Fruit fly (Drosophila melanogaster): ENCODE data around the gene CG9970.

Gene CG9970

DNA sequence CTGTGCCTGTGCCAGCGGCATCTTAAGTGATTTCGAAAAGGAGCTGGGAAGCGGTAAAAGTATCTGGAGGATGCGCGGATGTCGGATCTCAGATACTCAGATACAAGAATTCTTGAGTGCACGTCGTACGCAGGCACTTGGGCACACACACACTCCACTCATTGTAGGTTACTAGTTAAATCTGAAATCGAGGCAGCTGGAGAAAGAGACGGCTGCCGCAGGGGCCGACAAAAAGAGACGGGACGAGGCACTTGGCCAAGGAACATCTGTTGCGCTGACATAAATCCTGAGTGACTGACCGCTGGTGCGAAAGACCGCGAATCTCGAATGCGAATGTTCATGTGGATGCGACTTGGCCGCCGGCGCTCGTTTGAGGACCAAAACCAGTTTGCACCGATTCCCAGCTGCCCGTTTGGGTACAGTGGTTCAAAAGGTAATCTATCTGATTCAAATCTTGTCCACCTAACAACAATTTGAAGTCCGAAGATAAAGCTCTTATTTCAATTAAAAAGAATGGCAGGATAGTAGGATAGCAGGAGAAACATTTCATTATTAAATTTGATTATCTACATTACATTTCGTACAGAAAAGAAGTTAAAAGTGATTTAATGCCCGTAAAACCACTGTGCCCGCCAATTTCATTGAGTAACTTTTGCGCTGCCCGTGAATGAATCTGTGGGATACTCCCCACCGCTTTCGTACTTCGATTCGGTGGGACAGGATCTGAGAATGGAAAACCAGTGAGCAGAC is 47.6 kb downstream of the CG9970 start (continued):
- peak; percentile 68; the same call in 2 of the 3 replicates for TF ChIP-seq CG8119 (GFP tag; IDR thresholded peaks at IDR 0.05)
- TF ChIP-seq CG10669 (GFP tag; optimal IDR thresholded peaks at IDR 0.05), result peak; percentile 73
- peak; percentile 96 for TF ChIP-seq svp (GFP tag)
- peak; percentile 57 for TF ChIP-seq CG11902 (GFP tag; optimal IDR thresholded peaks at IDR 0.05)
- peak; percentile 80 for TF ChIP-seq CG34406 (GFP tag; optimal IDR thresholded peaks at IDR 0.05)
- TF ChIP-seq CG10631 (GFP tag; optimal IDR thresholded peaks at IDR 0.05), result peak; percentile 79
- peak; percentile 54 for TF ChIP-seq CG8319 (GFP tag; optimal IDR thresholded peaks at IDR 0.05)
- peak; percentile 89 for TF ChIP-seq Met (GFP tag; optimal IDR thresholded peaks at IDR 0.05)
- TF ChIP-seq CG11762 (GFP tag; optimal IDR thresholded peaks at IDR 0.05; ENCODE audit: insufficient read depth), result peak; percentile 61
- TF ChIP-seq fd59A (GFP tag; optimal IDR thresholded peaks at IDR 0.05), result peak; percentile 64
- TF ChIP-seq Sox15 (GFP tag; optimal IDR thresholded peaks at IDR 0.05), result peak; percentile 37
- TF ChIP-seq achi (GFP tag; optimal IDR thresholded peaks at IDR 0.05), result peak; percentile 83
- TF ChIP-seq fkh (GFP tag; optimal IDR thresholded peaks at IDR 0.05), result no peak
- peak; percentile 52 for TF ChIP-seq CG9139 (GFP tag; optimal IDR thresholded peaks at IDR 0.05)
- TF ChIP-seq Hr38 (GFP tag; optimal IDR thresholded peaks at IDR 0.05), result no peak
- TF ChIP-seq CG32006 (GFP tag; optimal IDR thresholded peaks at IDR 0.05), result peak; percentile 62
- TF ChIP-seq CG8632 (GFP tag; optimal IDR thresholded peaks at IDR 0.05), result peak; percentile 79
- peak; percentile 74 for TF ChIP-seq acj6 (GFP tag; optimal IDR thresholded peaks at IDR 0.05)
- peak; percentile 83 for TF ChIP-seq vri (GFP tag; optimal IDR thresholded peaks at IDR 0.05)
- TF ChIP-seq Lpt (GFP tag; optimal IDR thresholded peaks at IDR 0.05), result peak; percentile 54
- TF ChIP-seq Eip78C (GFP tag), result peak; percentile 98
- TF ChIP-seq CG3919 (GFP tag; optimal IDR thresholded peaks at IDR 0.05), result peak; percentile 81
- no peak for TF ChIP-seq CG11294 (GFP tag; IDR thresholded peaks at IDR 0.05)
- peak; percentile 81 for TF ChIP-seq Ets96B (tag; optimal IDR thresholded peaks at IDR 0.05)
- peak; percentile 44 for TF ChIP-seq Blimp-1 (GFP tag; optimal IDR thresholded peaks at IDR 0.05)
- TF ChIP-seq pdm3 (GFP tag; optimal IDR thresholded peaks at IDR 0.05), result peak; percentile 77
- TF ChIP-seq CG16779 (tag; optimal IDR thresholded peaks at IDR 0.05), result peak; percentile 70
- TF ChIP-seq CG1621 (tag; optimal IDR thresholded peaks at IDR 0.05), result peak; percentile 77
- TF ChIP-seq Sox14 (GFP tag; optimal IDR thresholded peaks at IDR 0.05), result peak; percentile 85
- TF ChIP-seq Smox (GFP tag; optimal IDR thresholded peaks at IDR 0.05), result peak; percentile 87
- TF ChIP-seq CG6854 (GFP tag; optimal IDR thresholded peaks at IDR 0.05), result peak; percentile 33
- peak; percentile 92 for TF ChIP-seq esn (GFP tag; optimal IDR thresholded peaks at IDR 0.05)

DNA sequence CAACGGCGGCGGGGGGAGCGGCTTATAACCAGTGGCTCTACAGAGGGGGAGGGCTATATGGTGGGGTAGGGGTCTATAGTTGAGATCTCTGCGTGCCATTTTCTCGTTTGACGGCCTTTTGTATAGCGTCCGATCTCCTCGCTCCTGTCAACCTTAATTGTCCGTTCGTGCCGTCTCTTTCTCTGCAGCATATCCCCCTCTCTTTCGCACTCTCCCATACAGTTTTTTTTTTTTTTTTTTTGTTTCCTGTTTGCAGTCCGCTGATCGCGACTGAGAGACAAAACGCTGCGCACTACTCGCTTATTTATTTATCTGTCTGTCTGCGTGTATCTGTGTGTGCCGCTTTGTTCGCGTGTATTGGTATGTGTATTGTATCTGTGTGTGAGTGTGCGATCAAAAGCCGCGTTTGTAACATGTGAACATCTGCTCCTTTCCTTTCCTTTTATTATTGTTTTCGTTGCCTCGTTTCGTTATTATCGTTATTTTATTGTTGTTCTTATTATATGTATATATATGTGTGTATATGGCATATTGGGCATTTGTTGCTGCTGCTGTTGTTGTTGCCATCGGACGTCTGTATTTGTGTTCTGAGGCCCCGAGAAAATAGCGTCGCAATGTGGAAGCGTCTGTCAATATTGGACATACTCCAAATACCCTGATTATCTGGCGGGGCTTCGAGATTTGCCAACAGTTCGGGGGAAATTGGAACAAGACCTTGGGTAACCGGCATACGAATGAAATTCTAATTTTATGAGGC is 48.8 kb downstream of the CG9970 start:
- no peak for TF ChIP-seq cyc (GFP tag; optimal IDR thresholded peaks at IDR 0.05)
- peak; percentile 3 for TF ChIP-seq Ets96B (tag; optimal IDR thresholded peaks at IDR 0.05)
- TF ChIP-seq Blimp-1 (GFP tag; optimal IDR thresholded peaks at IDR 0.05), result no peak
- peak; percentile 37 for TF ChIP-seq dsx (GFP tag; optimal IDR thresholded peaks at IDR 0.05; ENCODE audit: poor library complexity, severe bottlenecking)
- TF ChIP-seq CG6163 (GFP tag; IDR thresholded peaks at IDR 0.05), result peak; percentile 52
- peak; percentile 45 to 66 for TF ChIP-seq ss (GFP tag; optimal IDR thresholded peaks at IDR 0.05)
- peak; percentile 47 for TF ChIP-seq Eip78C (GFP tag)
- TF ChIP-seq fkh (GFP tag; optimal IDR thresholded peaks at IDR 0.05), result peak; percentile 57
- peak; percentile 12 for TF ChIP-seq Sox102F (GFP tag; optimal IDR thresholded peaks at IDR 0.05)
- TF ChIP-seq CG6854 (GFP tag; optimal IDR thresholded peaks at IDR 0.05), result peak; percentile 44
- TF ChIP-seq Eip93F (GFP tag; optimal IDR thresholded peaks at IDR 0.05), result no peak
- peak; percentile 61 for TF ChIP-seq svp (GFP tag)
- no peak for TF ChIP-seq eg (GFP tag; IDR thresholded peaks at IDR 0.05)
